Worm (Caenorhabditis elegans) whole organism, young adult: ENCODE data around the gene glb-6.
A peak's percentile ranks its signal among the peaks of the same experiment; 100 is the strongest.

ENCODE experiments used
- B0336.3 ChIP-seq: fragments of 200-800 bp; sonication (Bioruptor generic); IDR thresholded peaks from 2 replicates; pipeline ENCODE4 v1.3.6; 2022; ENCODE audit warnings: missing genetic modification characterization, missing compliant biosample characterization
- F10E7.11 ChIP-seq: sonication (generic microtip); optimal IDR thresholded peaks from 2 replicates; lab custom pipeline; 2017; ENCODE audit warnings: mild to moderate bottlenecking, missing genetic modification characterization, moderate library complexity, missing compliant biosample characterization
- F37B4.10 ChIP-seq: fragments of 200-800 bp; sonication (Bioruptor generic); IDR thresholded peaks from 2 replicates; pipeline ENCODE4 v1.3.6; 2022; ENCODE audit warnings: missing genetic modification characterization, missing compliant biosample characterization
- F57A8.1 ChIP-seq: fragments of 200-800 bp; sonication (Bioruptor generic); optimal IDR thresholded peaks from 2 replicates; lab custom pipeline; 2018; ENCODE audit warnings: mild to moderate bottlenecking, missing genetic modification characterization, moderate library complexity, missing compliant biosample characterization
- F57C9.4 ChIP-seq: sonication (generic microtip); optimal IDR thresholded peaks from 2 replicates; lab custom pipeline; 2017; ENCODE audit warnings: mild to moderate bottlenecking, missing genetic modification characterization, missing compliant biosample characterization
- K11D2.4 ChIP-seq: fragments of 200-800 bp; sonication (Bioruptor generic); IDR thresholded peaks from 2 replicates; pipeline ENCODE4 v1.3.6; 2022; ENCODE audit warnings: missing genetic modification reagents, missing genetic modification characterization, missing compliant biosample characterization
- T26A5.8 ChIP-seq: sonication (generic microtip); optimal IDR thresholded peaks from 2 replicates; lab custom pipeline; 2016; ENCODE audit warnings: missing genetic modification characterization, missing compliant biosample characterization
- Y56A3A.18 ChIP-seq: fragments of 200-800 bp; sonication (Bioruptor generic); IDR thresholded peaks from 2 replicates; pipeline ENCODE4 v1.3.6; 2022; ENCODE audit warnings: missing genetic modification reagents, missing genetic modification characterization, missing compliant biosample characterization
- Y79H2A.3 ChIP-seq: fragments of 200-800 bp; sonication (Bioruptor generic); conservative IDR thresholded peaks from 2 replicates; pipeline ENCODE4 v1.3.6; 2022; ENCODE audit warnings: missing genetic modification reagents, missing genetic modification characterization, missing compliant biosample characterization
- ZK185.1 ChIP-seq: sonication (generic microtip); optimal IDR thresholded peaks from 2 replicates; lab custom pipeline; 2016; ENCODE audit warnings: mild to moderate bottlenecking, missing genetic modification characterization, missing compliant biosample characterization; ENCODE audit not compliant: poor library complexity, severe bottlenecking
- ama-1 ChIP-seq, 3 experiments: fragments of 150-350 bp in 1 of 3; sonication (generic microtip) in 2 of 3; optimal IDR thresholded peaks; 2 replicates each; lab custom pipeline; 2014 to 2018; ENCODE audit warnings: missing biosample characterization in 2 of 3, missing genetic modification characterization in 2 of 3, missing genetic modification reagents in 2 of 3
- atf-7 ChIP-seq: sonication (generic microtip); optimal IDR thresholded peaks from 2 replicates; lab custom pipeline; 2017; ENCODE audit warnings: mild to moderate bottlenecking, missing genetic modification characterization, missing compliant biosample characterization
- athp-1 ChIP-seq: sonication (generic microtip); optimal IDR thresholded peaks from 2 replicates; lab custom pipeline; 2017; ENCODE audit warnings: mild to moderate bottlenecking, missing genetic modification characterization, missing compliant biosample characterization
- attf-3 ChIP-seq: fragments of 200-800 bp; sonication (Bioruptor generic); conservative IDR thresholded peaks from 2 replicates; pipeline ENCODE4 v1.3.6; 2022; ENCODE audit warnings: missing genetic modification reagents, missing genetic modification characterization, missing compliant biosample characterization
- bed-1 ChIP-seq: fragments of 200-800 bp; sonication (Bioruptor generic); IDR thresholded peaks from 2 replicates; pipeline ENCODE4 v1.3.6; 2022; ENCODE audit warnings: missing genetic modification reagents, missing genetic modification characterization, missing compliant biosample characterization
- ccch-3 ChIP-seq: fragments of 200-800 bp; sonication (Bioruptor generic); optimal IDR thresholded peaks from 2 replicates; lab custom pipeline; 2018; ENCODE audit warnings: mild to moderate bottlenecking, missing genetic modification characterization, missing compliant biosample characterization
- ceh-100 ChIP-seq: fragments of 200-800 bp; sonication (Bioruptor generic); IDR thresholded peaks from 2 replicates; pipeline ENCODE4 v1.3.6; 2022; ENCODE audit warnings: missing genetic modification reagents, missing genetic modification characterization, missing compliant biosample characterization
- die-1 ChIP-seq: sonication (generic microtip); optimal IDR thresholded peaks from 2 replicates; lab custom pipeline; 2016; ENCODE audit warnings: missing genotype, mild to moderate bottlenecking, missing genetic modification characterization, missing compliant biosample characterization
- dox-1 ChIP-seq: fragments of 200-800 bp; sonication (Bioruptor generic); IDR thresholded peaks from 2 replicates; pipeline ENCODE4 v1.3.6; 2022; ENCODE audit warnings: missing genetic modification reagents, missing genetic modification characterization, missing compliant biosample characterization
- dpff-1 ChIP-seq: sonication (generic microtip); optimal IDR thresholded peaks from 2 replicates; lab custom pipeline; 2017; ENCODE audit warnings: mild to moderate bottlenecking, missing genetic modification characterization, missing compliant biosample characterization
- ekl-4 ChIP-seq: fragments of 200-800 bp; sonication (Bioruptor generic); IDR thresholded peaks from 2 replicates; pipeline ENCODE4 v1.3.6; 2022; ENCODE audit warnings: missing genetic modification reagents, missing genetic modification characterization, missing compliant biosample characterization
- ets-4 ChIP-seq: fragments of 200-800 bp; sonication (Bioruptor generic); optimal IDR thresholded peaks from 2 replicates; lab custom pipeline; 2018; ENCODE audit warnings: mild to moderate bottlenecking, missing genetic modification characterization, missing compliant biosample characterization
- hmg-20 ChIP-seq: fragments of 200-800 bp; sonication (Bioruptor generic); IDR thresholded peaks from 2 replicates; pipeline ENCODE4 v1.3.6; 2022; ENCODE audit warnings: missing genetic modification reagents, missing genetic modification characterization, missing compliant biosample characterization
- lag-1 ChIP-seq: fragments of 200-800 bp; sonication (Bioruptor generic); IDR thresholded peaks from 2 replicates; pipeline ENCODE4 v1.3.6; 2022; ENCODE audit warnings: missing genetic modification reagents, missing genetic modification characterization, missing compliant biosample characterization
- let-526 ChIP-seq: fragments of 200-800 bp; sonication (Bioruptor generic); IDR thresholded peaks from 2 replicates; pipeline ENCODE4 v1.3.6; 2022; ENCODE audit warnings: missing genetic modification reagents, missing genetic modification characterization, missing compliant biosample characterization
- lin-26 ChIP-seq: fragments of 200-800 bp; sonication (Bioruptor generic); IDR thresholded peaks from 2 replicates; pipeline ENCODE4 v1.3.6; 2022; ENCODE audit warnings: missing genetic modification reagents, missing genetic modification characterization, missing compliant biosample characterization
- lir-1 ChIP-seq: fragments of 200-800 bp; sonication (Bioruptor generic); conservative IDR thresholded peaks from 2 replicates; pipeline ENCODE4 v1.3.6; 2022; ENCODE audit warnings: missing genetic modification reagents, missing genetic modification characterization, missing compliant biosample characterization
- madf-10 ChIP-seq: sonication (generic microtip); optimal IDR thresholded peaks from 2 replicates; lab custom pipeline; 2016; ENCODE audit warnings: mild to moderate bottlenecking, missing genetic modification characterization, missing compliant biosample characterization
- madf-3 ChIP-seq: fragments of 200-800 bp; sonication (Bioruptor generic); IDR thresholded peaks from 2 replicates; pipeline ENCODE4 v1.3.6; 2022; ENCODE audit warnings: missing genetic modification reagents, missing genetic modification characterization, missing compliant biosample characterization
- madf-6 ChIP-seq: fragments of 200-800 bp; sonication (Bioruptor generic); IDR thresholded peaks from 2 replicates; pipeline ENCODE4 v1.3.6; 2022; ENCODE audit warnings: missing genetic modification reagents, missing genetic modification characterization, missing compliant biosample characterization
- mcd-1 ChIP-seq: fragments of 200-800 bp; sonication (Bioruptor generic); IDR thresholded peaks from 2 replicates; pipeline ENCODE4 v1.3.6; 2022; ENCODE audit warnings: missing genetic modification reagents, missing genetic modification characterization, missing compliant biosample characterization
- mel-28 ChIP-seq: sonication (generic microtip); optimal IDR thresholded peaks from 2 replicates; lab custom pipeline; 2016; ENCODE audit warnings: borderline replicate concordance, mild to moderate bottlenecking, missing genetic modification characterization, missing compliant biosample characterization
- mes-4 ChIP-seq: sonication (generic microtip); optimal IDR thresholded peaks from 2 replicates; lab custom pipeline; 2016; ENCODE audit warnings: missing genotype, missing genetic modification characterization, missing compliant biosample characterization
- nhr-179 ChIP-seq: sonication (generic microtip); optimal IDR thresholded peaks from 2 replicates; lab custom pipeline; 2016; ENCODE audit warnings: mild to moderate bottlenecking, missing genetic modification characterization, missing compliant biosample characterization
- nhr-27 ChIP-seq: fragments of 200-800 bp; sonication (Bioruptor generic); optimal IDR thresholded peaks from 2 replicates; lab custom pipeline; 2018; ENCODE audit warnings: mild to moderate bottlenecking, missing genetic modification characterization, moderate library complexity, missing compliant biosample characterization
- nhr-80 ChIP-seq: sonication (generic microtip); optimal IDR thresholded peaks from 2 replicates; lab custom pipeline; 2016; ENCODE audit warnings: missing genetic modification characterization, missing compliant biosample characterization
- pbrm-1 ChIP-seq: fragments of 200-800 bp; sonication (Bioruptor generic); IDR thresholded peaks from 2 replicates; pipeline ENCODE4 v1.3.6; 2022; ENCODE audit warnings: missing genetic modification reagents, missing genetic modification characterization, missing compliant biosample characterization
- rcor-1 ChIP-seq: fragments of 200-800 bp; sonication (Bioruptor generic); IDR thresholded peaks from 2 replicates; pipeline ENCODE4 v1.3.6; 2022; ENCODE audit warnings: missing genetic modification reagents, missing genetic modification characterization, missing compliant biosample characterization
- repo-1 ChIP-seq: sonication (generic microtip); optimal IDR thresholded peaks from 2 replicates; lab custom pipeline; 2017; ENCODE audit warnings: mild to moderate bottlenecking, missing genetic modification characterization, missing compliant biosample characterization
- sea-2 ChIP-seq: fragments of 200-800 bp; sonication (Bioruptor generic); IDR thresholded peaks from 2 replicates; pipeline ENCODE4 v1.3.6; 2022; ENCODE audit warnings: missing genetic modification characterization, missing compliant biosample characterization
- snpc-1.3 ChIP-seq: sonication (generic microtip); optimal IDR thresholded peaks from 2 replicates; lab custom pipeline; 2017; ENCODE audit warnings: missing genetic modification characterization, mild to moderate bottlenecking, missing compliant biosample characterization, antibody characterized with exemption, moderate library complexity, missing genotype, missing genetic modification reagents; ENCODE audit not compliant: insufficient read depth
- snpc-4 ChIP-seq, 5 experiments: fragments of 150-350 bp in 1 of 5; sonication (generic microtip) in 4 of 5; optimal IDR thresholded peaks; 2 replicates each; lab custom pipeline; 2014 to 2018; ENCODE audit warnings: missing genetic modification characterization in 5 of 5, missing biosample characterization in 3 of 5, antibody characterized with exemption in 2 of 5, mild to moderate bottlenecking in 2 of 5, missing compliant biosample characterization in 2 of 5, missing genotype in 2 of 5, moderate library complexity in 2 of 5, missing genetic modification reagents in 1 of 5
- somi-1 ChIP-seq: fragments of 200-800 bp; sonication (Bioruptor generic); optimal IDR thresholded peaks from 2 replicates; lab custom pipeline; 2018; ENCODE audit warnings: mild to moderate bottlenecking, missing genetic modification characterization, missing compliant biosample characterization
- xnd-1 ChIP-seq: sonication (generic microtip); optimal IDR thresholded peaks from 2 replicates; lab custom pipeline; 2016; ENCODE audit warnings: missing genotype, missing genetic modification reagents, missing genetic modification characterization, missing compliant biosample characterization
- zim-3 ChIP-seq: sonication (generic microtip); optimal IDR thresholded peaks from 2 replicates; lab custom pipeline; 2017; ENCODE audit warnings: mild to moderate bottlenecking, missing genetic modification characterization, moderate library complexity, missing compliant biosample characterization
- ztf-22 ChIP-seq: fragments of 200-800 bp; sonication (Bioruptor generic); optimal IDR thresholded peaks from 2 replicates; lab custom pipeline; 2018; ENCODE audit warnings: mild to moderate bottlenecking, missing genetic modification characterization, moderate library complexity, missing compliant biosample characterization
- ztf-25 ChIP-seq: fragments of 200-800 bp; sonication (Bioruptor generic); IDR thresholded peaks from 2 replicates; pipeline ENCODE4 v1.3.6; 2022; ENCODE audit warnings: missing genetic modification reagents, missing genetic modification characterization, missing compliant biosample characterization
- ztf-6 ChIP-seq: fragments of 200-800 bp; sonication (Bioruptor generic); IDR thresholded peaks from 2 replicates; pipeline ENCODE4 v1.3.6; 2022; ENCODE audit warnings: missing genetic modification reagents, missing genetic modification characterization, missing compliant biosample characterization

The glb-6 gene

DNA sequence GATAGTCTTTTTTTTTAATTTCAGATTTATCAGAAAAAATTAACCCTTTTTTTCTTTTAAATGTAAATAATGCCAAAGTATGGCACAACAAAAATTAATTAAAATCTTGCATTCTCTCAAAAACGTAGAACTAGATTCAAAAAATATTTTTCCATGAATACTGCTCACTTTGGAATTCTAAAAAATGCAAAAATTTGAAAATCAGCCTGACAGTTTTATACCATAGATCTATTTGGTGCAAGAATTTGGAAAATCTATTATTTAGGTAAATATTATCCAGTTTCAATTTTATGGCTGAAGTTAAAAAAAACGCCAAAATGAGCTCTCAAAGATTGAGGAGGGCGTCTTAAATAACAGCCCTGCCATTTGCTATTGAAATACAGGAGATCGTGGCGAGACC is 9.3 kb upstream of the glb-6 start:
- TF ChIP-seq ztf-25 (GFP tag; lab: Robert Waterston, UW): no peak
- TF ChIP-seq nhr-80 (tag; lab: Kevin White, UChicago): no peak

DNA sequence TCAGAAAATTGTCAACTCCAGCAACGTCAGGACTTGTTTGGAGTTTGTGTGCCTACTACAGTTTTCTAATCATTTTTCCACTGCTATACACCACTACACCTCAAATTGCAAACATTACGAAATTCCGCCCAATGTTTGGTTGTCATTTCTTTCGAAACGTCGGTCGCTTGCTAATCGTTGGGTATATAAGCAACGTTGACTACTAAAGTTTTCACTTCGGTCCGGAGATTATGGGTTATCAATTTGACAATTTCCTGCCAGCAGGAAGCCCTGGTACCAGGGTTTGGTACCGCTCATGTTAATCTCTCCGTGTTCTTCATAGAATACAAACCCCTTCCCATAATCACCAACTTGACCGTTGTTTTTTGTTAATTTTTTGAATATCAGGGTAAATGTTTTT is 5.7 kb upstream of the glb-6 start:
- TF ChIP-seq athp-1: no peak
- TF ChIP-seq mel-28 (tag; lab: Kevin White, UChicago): no peak
- no peak for TF ChIP-seq rcor-1 (GFP tag; lab: Robert Waterston, UW)
- no peak for TF ChIP-seq Y56A3A.18 (GFP tag; lab: Robert Waterston, UW)
- no peak for TF ChIP-seq bed-1 (GFP tag; lab: Robert Waterston, UW)
- TF ChIP-seq lin-26 (GFP tag; lab: Robert Waterston, UW): no peak
- TF ChIP-seq ztf-6: no peak
- no peak for TF ChIP-seq atf-7
- peak; percentile 50 for TF ChIP-seq ZK185.1
- TF ChIP-seq ets-4: no peak
- no peak for TF ChIP-seq zim-3
- no peak for TF ChIP-seq ekl-4 (GFP tag; lab: Robert Waterston, UW)
- TF ChIP-seq T26A5.8 (tag; lab: Kevin White, UChicago): no peak
- no peak for TF ChIP-seq ccch-3 (GFP tag; lab: Kevin White, UChicago)
- TF ChIP-seq sea-2: no peak
- TF ChIP-seq K11D2.4 (GFP tag; lab: Robert Waterston, UW): no peak
- no peak for TF ChIP-seq dox-1 (GFP tag; lab: Robert Waterston, UW)
- peak; percentile 63 for TF ChIP-seq repo-1
- no peak for TF ChIP-seq ama-1 (optimal IDR thresholded peaks at IDR 0.05; lab: Kevin White, UChicago)
- no peak for TF ChIP-seq ama-1 (GFP tag; optimal IDR thresholded peaks at IDR 0.05; lab: Kevin White, UChicago)
- no peak for TF ChIP-seq nhr-179 (tag; lab: Kevin White, UChicago)
- no peak for TF ChIP-seq lir-1 (GFP tag; lab: Robert Waterston, UW)
- TF ChIP-seq snpc-4 (GFP tag; optimal IDR thresholded peaks at IDR 0.05; lab: Kevin White, UChicago): peak; percentile 78
- peak; percentile 92 to 99 (median 98) for TF ChIP-seq snpc-4 (tag; optimal IDR thresholded peaks at IDR 0.05; lab: Kevin White, UChicago)
- TF ChIP-seq madf-3: no peak
- no peak for TF ChIP-seq somi-1 (GFP tag; lab: Kevin White, UChicago)
- no peak for TF ChIP-seq ceh-100 (GFP tag; lab: Robert Waterston, UW)
- no peak for TF ChIP-seq snpc-1.3 (tag; lab: Kevin White, UChicago)
- TF ChIP-seq nhr-27 (tag; lab: Kevin White, UChicago): no peak
- TF ChIP-seq mes-4: no peak
- TF ChIP-seq F10E7.11 (tag; lab: Kevin White, UChicago): no peak
- TF ChIP-seq madf-6 (GFP tag; lab: Robert Waterston, UW): no peak
- TF ChIP-seq dpff-1 (tag; lab: Kevin White, UChicago): no peak
- no peak for TF ChIP-seq mcd-1 (GFP tag; lab: Robert Waterston, UW)
- no peak for TF ChIP-seq xnd-1
- TF ChIP-seq let-526 (GFP tag; lab: Robert Waterston, UW): no peak
- TF ChIP-seq lag-1: no peak
- no peak for TF ChIP-seq F57C9.4 (tag; lab: Kevin White, UChicago)
- no peak for TF ChIP-seq F57A8.1 (GFP tag; lab: Kevin White, UChicago)
- TF ChIP-seq B0336.3 (GFP tag; lab: Robert Waterston, UW): no peak
- no peak for TF ChIP-seq Y79H2A.3 (GFP tag; lab: Robert Waterston, UW)
- TF ChIP-seq hmg-20 (GFP tag; lab: Robert Waterston, UW): no peak
- TF ChIP-seq madf-10: peak; percentile 35
- TF ChIP-seq ztf-22: no peak
- no peak for TF ChIP-seq pbrm-1
- TF ChIP-seq attf-3 (GFP tag; lab: Robert Waterston, UW): no peak
- TF ChIP-seq F37B4.10 (GFP tag; lab: Robert Waterston, UW): no peak
- no peak for TF ChIP-seq die-1 (tag; lab: Kevin White, UChicago)
